Fruit fly (Drosophila melanogaster): ENCODE data around the gene CG2604.
A peak's percentile ranks its signal among the peaks of the same experiment; 100 is the strongest.

The CG2604 gene

DNA sequence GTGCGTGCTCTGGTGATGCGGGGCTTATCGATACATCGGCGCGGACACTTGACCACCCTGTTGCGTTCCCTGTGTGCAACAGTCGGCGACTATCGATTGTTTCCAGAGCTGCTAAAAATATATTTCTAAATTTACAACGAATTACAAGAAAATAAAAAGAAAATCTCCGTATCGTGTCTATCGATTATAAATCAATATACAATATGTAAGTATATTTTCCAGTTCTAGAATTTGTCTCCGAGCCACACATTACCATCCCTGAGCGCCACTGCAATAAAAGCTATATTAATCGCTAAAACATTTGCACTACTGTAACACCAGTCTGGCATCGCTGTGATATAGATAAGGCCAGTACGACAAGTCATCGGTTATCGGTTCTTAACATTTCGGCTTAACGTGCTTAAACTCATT, 9.0 kb upstream of the CG2604 start, which contains the start of the genes Kat60 and Mms19 (continued):
- TF ChIP-seq gcm2 (GFP tag; optimal IDR thresholded peaks at IDR 0.05) = no peak
- TF ChIP-seq pnt (GFP tag; optimal IDR thresholded peaks at IDR 0.05) = peak; percentile 60
- no peak for TF ChIP-seq fd64A (GFP tag; optimal IDR thresholded peaks at IDR 0.05)
- TF ChIP-seq mirr (GFP tag; optimal IDR thresholded peaks at IDR 0.05) = no peak
- peak; percentile 76 for TF ChIP-seq CG10267 (tag; optimal IDR thresholded peaks at IDR 0.05)
- TF ChIP-seq inv (GFP tag; IDR thresholded peaks at IDR 0.05; ENCODE audit: partially characterized antibody) = peak; percentile 96
- peak; percentile 96 for TF ChIP-seq Dll (GFP tag; IDR thresholded peaks at IDR 0.05; ENCODE audit: partially characterized antibody)
- TF ChIP-seq CG30020 (tag; optimal IDR thresholded peaks at IDR 0.05) = peak; percentile 80
- peak; percentile 53 for TF ChIP-seq B-H1 (GFP tag; IDR thresholded peaks at IDR 0.05)
- TF ChIP-seq croc (GFP tag; conservative IDR thresholded peaks at IDR 0.05) = peak; percentile 27; the same call in 2 of the 3 replicates
- TF ChIP-seq fru (optimal IDR thresholded peaks at IDR 0.05) = no peak
- TF ChIP-seq Elba2 (GFP tag; optimal IDR thresholded peaks at IDR 0.05) = peak; percentile 60
- peak; percentile 97 for TF ChIP-seq CG42726 (GFP tag; IDR thresholded peaks at IDR 0.05; ENCODE audit: partially characterized antibody)
- no peak for TF ChIP-seq CG17568 (GFP tag; optimal IDR thresholded peaks at IDR 0.05)
- TF ChIP-seq NFAT (GFP tag; IDR thresholded peaks at IDR 0.05) = 0 out of 2 replicates have a peak, but pooled peaks have one; percentile 52
- peak; percentile 58 for TF ChIP-seq CG13624 (GFP tag; optimal IDR thresholded peaks at IDR 0.05)
- TF ChIP-seq tgo (GFP tag; IDR thresholded peaks at IDR 0.05) = peak; percentile 71
- no peak for TF ChIP-seq CG6683 (GFP tag; optimal IDR thresholded peaks at IDR 0.05)
- peak; percentile 39; the same call in 1 of the 2 replicates for TF ChIP-seq CG7372 (GFP tag; IDR thresholded peaks at IDR 0.05)
- peak; percentile 40 for TF ChIP-seq NfI (GFP tag; optimal IDR thresholded peaks at IDR 0.05)
- TF ChIP-seq gcm (GFP tag; optimal IDR thresholded peaks at IDR 0.05) = peak; percentile 46
- TF ChIP-seq C15 (GFP tag; IDR thresholded peaks at IDR 0.05) = peak; percentile 31; the same call in 1 of the 3 replicates
- TF ChIP-seq CG7928 (GFP tag; optimal IDR thresholded peaks at IDR 0.05) = peak; percentile 53
- peak; percentile 37 for TF ChIP-seq CG1233 (GFP tag; optimal IDR thresholded peaks at IDR 0.05)
- TF ChIP-seq pho (GFP tag; optimal IDR thresholded peaks at IDR 0.05) = peak; percentile 81
- TF ChIP-seq bcd (GFP tag; optimal IDR thresholded peaks at IDR 0.05) = peak; percentile 69
- TF ChIP-seq CG8290 (GFP tag; optimal IDR thresholded peaks at IDR 0.05) = peak; percentile 73
- TF ChIP-seq CG8290 (tag; optimal IDR thresholded peaks at IDR 0.05) = no peak
- peak; percentile 98 for TF ChIP-seq knrl (GFP tag; IDR thresholded peaks at IDR 0.05; ENCODE audit: partially characterized antibody)
- peak; percentile 84 for TF ChIP-seq Ptx1 (GFP tag; IDR thresholded peaks at IDR 0.05)
- TF ChIP-seq eyg (GFP tag; optimal IDR thresholded peaks at IDR 0.05) = peak; percentile 19
- TF ChIP-seq kay (GFP tag; optimal IDR thresholded peaks at IDR 0.05) = peak; percentile 58
- peak; percentile 29 for TF ChIP-seq lbe (GFP tag; optimal IDR thresholded peaks at IDR 0.05)
- TF ChIP-seq ewg (GFP tag; optimal IDR thresholded peaks at IDR 0.05) = peak; percentile 26
- peak; percentile 83 for TF ChIP-seq Rfx (GFP tag; IDR thresholded peaks at IDR 0.05)
- TF ChIP-seq tna (GFP tag; IDR thresholded peaks at IDR 0.05; ENCODE audit: partially characterized antibody) = peak; percentile 86
- peak; percentile 65; the same call in 2 of the 3 replicates for TF ChIP-seq ken (GFP tag; IDR thresholded peaks at IDR 0.05)
- peak; percentile 69; the same call in 2 of the 3 replicates for TF ChIP-seq dysf (GFP tag; IDR thresholded peaks at IDR 0.05)
- TF ChIP-seq CG6654 (GFP tag; optimal IDR thresholded peaks at IDR 0.05) = no peak
- peak; percentile 88 for TF ChIP-seq CG2129 (GFP tag; IDR thresholded peaks at IDR 0.05; ENCODE audit: partially characterized antibody)
- no peak for TF ChIP-seq luna (GFP tag; optimal IDR thresholded peaks at IDR 0.05)
- TF ChIP-seq Bteb2 (GFP tag; optimal IDR thresholded peaks at IDR 0.05) = peak; percentile 37
- peak; percentile 76 for TF ChIP-seq CG15514 (GFP tag; optimal IDR thresholded peaks at IDR 0.05)
- peak; percentile 78 for TF ChIP-seq GATAe (GFP tag; conservative IDR thresholded peaks at IDR 0.05)
- TF ChIP-seq HLH54F (GFP tag; optimal IDR thresholded peaks at IDR 0.05) = peak; percentile 75
- TF ChIP-seq Antp (GFP tag; optimal IDR thresholded peaks at IDR 0.05) = peak; percentile 47
- TF ChIP-seq toy (GFP tag; IDR thresholded peaks at IDR 0.05) = no peak
- TF ChIP-seq Drgx (GFP tag; IDR thresholded peaks at IDR 0.05) = no peak
- TF ChIP-seq Tbp (GFP tag; optimal IDR thresholded peaks at IDR 0.05) = peak; percentile 14
- peak; percentile 55 for TF ChIP-seq CG4854 (GFP tag; optimal IDR thresholded peaks at IDR 0.05)
- TF ChIP-seq Hmr (GFP tag; optimal IDR thresholded peaks at IDR 0.05) = peak; percentile 77
